Worm (Caenorhabditis elegans): ENCODE data around the gene C17H12.8.

ce11 chrIV:6829902-6830301 lies 11.4 kb downstream of the C17H12.8 start, which contains the start of gene H20E11.1:
- TF ChIP-seq unc-130 (GFP tag; optimal IDR thresholded peaks at IDR 0.05) (no peak), nfya-1 (tag; optimal IDR thresholded peaks at IDR 0.05; ENCODE audit: borderline replicate concordance, insufficient read depth) (no peak), T07F8.4 (tag; optimal IDR thresholded peaks at IDR 0.05) (no peak), snpc-4 (GFP tag; optimal IDR thresholded peaks at IDR 0.05) (no peak), snpc-4 (tag; optimal IDR thresholded peaks at IDR 0.05) (no peak)

All from whole organism, young adult.